Fruit fly (Drosophila melanogaster) whole organism, embryonic: ENCODE measurements around the gene drm.
A peak's percentile ranks its signal among the peaks of the same experiment; 100 is the strongest.

Experiments used
- Abd-B ChIP-seq: fragments of 200-800 bp; sonication (Bioruptor generic); optimal IDR thresholded peaks from 2 replicates; lab custom pipeline; 2018; ENCODE audit warnings: missing biosample characterization, mild to moderate bottlenecking, missing genetic modification characterization, moderate library complexity
- Atf6 ChIP-seq: fragments of 200-800 bp; sonication (Bioruptor generic); IDR thresholded peaks from 2 replicates; pipeline ENCODE4 v1.3.6; 2022; ENCODE audit warnings: missing biosample characterization, missing genetic modification characterization
- CG10274 ChIP-seq: fragments of 200-800 bp; sonication (Bioruptor generic); optimal IDR thresholded peaks from 3 replicates; lab custom pipeline; 2017; ENCODE audit warnings: missing biosample characterization, mild to moderate bottlenecking, missing genetic modification characterization
- CG12299 ChIP-seq: fragments of 200-800 bp; sonication (Bioruptor generic); optimal IDR thresholded peaks from 2 replicates; lab custom pipeline; 2018; ENCODE audit warnings: missing biosample characterization, mild to moderate bottlenecking, missing genetic modification characterization
- CG12744 ChIP-seq: fragments of 200-800 bp; sonication (Bioruptor generic); optimal IDR thresholded peaks from 2 replicates; lab custom pipeline; 2016; ENCODE audit warnings: missing biosample characterization, missing genetic modification characterization
- CG14965 ChIP-seq: fragments of 200-800 bp; sonication (Bioruptor generic); optimal IDR thresholded peaks from 2 replicates; lab custom pipeline; 2016; ENCODE audit warnings: missing biosample characterization, missing genetic modification characterization, borderline replicate concordance
- CG15696 ChIP-seq: fragments of 200-800 bp; sonication (Bioruptor generic); optimal IDR thresholded peaks from 2 replicates; lab custom pipeline; 2019; ENCODE audit warnings: missing biosample characterization, mild to moderate bottlenecking, missing genetic modification characterization, moderate library complexity
- CG16815 ChIP-seq: fragments of 200-800 bp; sonication (Bioruptor generic); optimal IDR thresholded peaks from 3 replicates; lab custom pipeline; 2017; ENCODE audit warnings: missing biosample characterization, mild to moderate bottlenecking, missing genetic modification characterization
- CG17186 ChIP-seq: fragments of 200-800 bp; sonication (Bioruptor generic); optimal IDR thresholded peaks from 3 replicates; lab custom pipeline; 2017; ENCODE audit warnings: missing biosample characterization, missing genetic modification reagents, missing genetic modification characterization
- CG17568 ChIP-seq: fragments of 200-800 bp; sonication (Bioruptor generic); optimal IDR thresholded peaks from 2 replicates; lab custom pipeline; 2018; ENCODE audit warnings: missing biosample characterization, mild to moderate bottlenecking, missing genetic modification characterization, moderate library complexity
- CG17802 ChIP-seq: fragments of 200-800 bp; sonication (Bioruptor generic); optimal IDR thresholded peaks from 2 replicates; lab custom pipeline; 2018; ENCODE audit warnings: missing biosample characterization, mild to moderate bottlenecking, missing genetic modification characterization, moderate library complexity
- CG2116 ChIP-seq: fragments of 200-800 bp; sonication (Bioruptor generic); optimal IDR thresholded peaks from 3 replicates; lab custom pipeline; 2018; ENCODE audit warnings: missing biosample characterization, mild to moderate bottlenecking, missing genetic modification characterization
- CG2202 ChIP-seq: fragments of 200-800 bp; sonication (Bioruptor generic); optimal IDR thresholded peaks from 2 replicates; lab custom pipeline; 2018; ENCODE audit warnings: missing biosample characterization, mild to moderate bottlenecking, missing genetic modification characterization
- CG2712 ChIP-seq: fragments of 200-800 bp; optimal IDR thresholded peaks from 3 replicates; lab custom pipeline; 2019; ENCODE audit warnings: missing biosample characterization, mild to moderate bottlenecking, missing genetic modification characterization, moderate library complexity
- CG2889 ChIP-seq: fragments of 200-800 bp; sonication (Bioruptor generic); IDR thresholded peaks from 3 replicates; pipeline ENCODE4 v1.3.6; 2022; ENCODE audit warnings: missing biosample characterization, missing genetic modification characterization
- CG31441 ChIP-seq: fragments of 200-800 bp; sonication (Bioruptor generic); IDR thresholded peaks from 2 replicates; pipeline ENCODE4 v1.3.6; 2022; ENCODE audit warnings: missing biosample characterization, missing genetic modification characterization
- CG33557 ChIP-seq: fragments of 200-800 bp; sonication (Bioruptor generic); optimal IDR thresholded peaks from 2 replicates; lab custom pipeline; 2019; ENCODE audit warnings: missing biosample characterization, mild to moderate bottlenecking, missing genetic modification characterization, moderate library complexity
- CG43689 ChIP-seq: fragments of 200-800 bp; sonication (Bioruptor generic); IDR thresholded peaks from 2 replicates; pipeline ENCODE4 v1.3.6; 2022; ENCODE audit warnings: missing biosample characterization, missing genetic modification characterization
- CG8388 ChIP-seq: fragments of 200-800 bp; sonication (Bioruptor generic); optimal IDR thresholded peaks from 2 replicates; lab custom pipeline; 2019; ENCODE audit warnings: missing biosample characterization, mild to moderate bottlenecking, missing genetic modification characterization, moderate library complexity
- CG8944 ChIP-seq: fragments of 200-800 bp; sonication (Bioruptor generic); optimal IDR thresholded peaks from 3 replicates; lab custom pipeline; 2016; ENCODE audit warnings: missing biosample characterization, missing genetic modification characterization
- CG9727 ChIP-seq: fragments of 200-800 bp; sonication (Bioruptor generic); optimal IDR thresholded peaks from 3 replicates; lab custom pipeline; 2017; ENCODE audit warnings: missing biosample characterization, mild to moderate bottlenecking, missing genetic modification characterization
- CkIIα-i1 ChIP-seq: fragments of 200-800 bp; sonication (Bioruptor generic); IDR thresholded peaks from 2 replicates; pipeline ENCODE4 v1.3.6; 2022; ENCODE audit warnings: missing biosample characterization, missing genetic modification characterization
- D ChIP-seq, 2 experiments: fragments of 200-800 bp in 1 of 2; fragments of >200 bp in 1 of 2; sonication (Bioruptor generic) in 1 of 2; optimal IDR thresholded peaks; 2 replicates in 1 of 2; 3 replicates in 1 of 2; lab custom pipeline; 2017; ENCODE audit warnings: mild to moderate bottlenecking in 1 of 2, missing biosample characterization in 1 of 2, missing genetic modification characterization in 1 of 2, missing genetic modification reagents in 1 of 2
- Dip3 ChIP-seq: fragments of 200-800 bp; sonication (Bioruptor generic); optimal IDR thresholded peaks from 3 replicates; lab custom pipeline; 2016; ENCODE audit warnings: missing biosample characterization, missing genetic modification characterization
- E2f2 ChIP-seq: fragments of 200-800 bp; sonication (Bioruptor generic); IDR thresholded peaks from 2 replicates; pipeline ENCODE4 v1.3.6; 2022; ENCODE audit warnings: missing biosample characterization, missing genetic modification characterization
- Fer1 ChIP-seq: fragments of 200-800 bp; sonication (Bioruptor generic); optimal IDR thresholded peaks from 2 replicates; lab custom pipeline; 2017; ENCODE audit warnings: missing biosample characterization, mild to moderate bottlenecking, missing genetic modification characterization
- Hr51 ChIP-seq, 2 experiments: fragments of 200-800 bp; sonication (Bioruptor generic); optimal IDR thresholded peaks; 2 replicates in 1 of 2; 3 replicates in 1 of 2; lab custom pipeline; 2016 to 2018; ENCODE audit warnings: missing biosample characterization in 2 of 2, missing genetic modification characterization in 2 of 2, mild to moderate bottlenecking in 1 of 2, moderate library complexity in 1 of 2
- Lhr ChIP-seq: fragments of 200-800 bp; sonication (Bioruptor generic); optimal IDR thresholded peaks from 3 replicates; lab custom pipeline; 2017; ENCODE audit warnings: mild to moderate bottlenecking, missing biosample characterization, missing genetic modification reagents, missing genetic modification characterization
- Max ChIP-seq: fragments of 200-800 bp; sonication (Bioruptor generic); optimal IDR thresholded peaks from 2 replicates; lab custom pipeline; 2016; ENCODE audit warnings: missing biosample characterization, mild to moderate bottlenecking, missing genetic modification characterization
- NFAT ChIP-seq: fragments of 200-800 bp; sonication (Bioruptor generic); IDR thresholded peaks from 2 replicates; pipeline ENCODE4 v1.3.6; 2022; ENCODE audit warnings: missing biosample characterization, missing genetic modification characterization
- NK7.1 ChIP-seq: fragments of 200-800 bp; sonication (Bioruptor generic); optimal IDR thresholded peaks from 3 replicates; lab custom pipeline; 2016; ENCODE audit warnings: missing biosample characterization, missing genetic modification characterization
- Side ChIP-seq: fragments of 200-800 bp; sonication (Bioruptor generic); optimal IDR thresholded peaks from 2 replicates; lab custom pipeline; 2016; ENCODE audit warnings: missing biosample characterization, missing genetic modification characterization
- Sry-β ChIP-seq: fragments of 200-800 bp; sonication (Bioruptor generic); optimal IDR thresholded peaks from 2 replicates; lab custom pipeline; 2018; ENCODE audit warnings: missing biosample characterization, mild to moderate bottlenecking, missing genetic modification characterization, moderate library complexity
- Vsx1 ChIP-seq: fragments of 200-800 bp; sonication (Bioruptor generic); optimal IDR thresholded peaks from 2 replicates; lab custom pipeline; 2017; ENCODE audit warnings: missing biosample characterization, mild to moderate bottlenecking, missing genetic modification characterization, missing genetic modification reagents
- Xbp1 ChIP-seq: fragments of 200-800 bp; sonication (Bioruptor generic); optimal IDR thresholded peaks from 3 replicates; lab custom pipeline; 2016; ENCODE audit warnings: missing biosample characterization, mild to moderate bottlenecking, missing genetic modification characterization
- bab2 ChIP-seq: fragments of 200-800 bp; sonication (Bioruptor generic); optimal IDR thresholded peaks from 2 replicates; lab custom pipeline; 2016; ENCODE audit warnings: missing biosample characterization, missing genetic modification characterization
- bsh ChIP-seq, 2 experiments: fragments of 200-800 bp; sonication (Bioruptor generic); optimal IDR thresholded peaks; 2 replicates each; lab custom pipeline; 2017 to 2018; ENCODE audit warnings: mild to moderate bottlenecking in 2 of 2, missing biosample characterization in 2 of 2, missing genetic modification characterization in 2 of 2, moderate library complexity in 1 of 2
- chm ChIP-seq: fragments of 200-800 bp; sonication (Bioruptor generic); IDR thresholded peaks from 2 replicates; pipeline ENCODE4 v1.3.6; 2022; ENCODE audit warnings: missing biosample characterization, missing genetic modification characterization
- dimm ChIP-seq: fragments of 200-800 bp; sonication (Bioruptor generic); IDR thresholded peaks from 2 replicates; pipeline ENCODE4 v1.3.6; 2022; ENCODE audit warnings: missing biosample characterization, missing genetic modification characterization
- fd102C ChIP-seq: fragments of 200-800 bp; sonication (Bioruptor generic); optimal IDR thresholded peaks from 2 replicates; lab custom pipeline; 2018; ENCODE audit warnings: missing biosample characterization, mild to moderate bottlenecking, missing genetic modification characterization, moderate library complexity
- lola ChIP-seq, 3 experiments: fragments of >200 bp in 2 of 3; fragments of 200-800 bp in 1 of 3; sonication (Bioruptor generic) in 1 of 3; optimal IDR thresholded peaks; 2 replicates each; lab custom pipeline; 2017 to 2019; ENCODE audit warnings: missing biosample characterization in 3 of 3, missing genetic modification characterization in 3 of 3, mild to moderate bottlenecking in 1 of 3, moderate library complexity in 1 of 3
- nerfin-2 ChIP-seq: fragments of 200-800 bp; sonication (Bioruptor generic); IDR thresholded peaks from 2 replicates; pipeline ENCODE4 v1.3.6; 2022; ENCODE audit warnings: missing biosample characterization, missing genetic modification characterization; ENCODE audit not compliant: partially characterized antibody
- nom ChIP-seq: fragments of 200-800 bp; sonication (Bioruptor generic); optimal IDR thresholded peaks from 2 replicates; lab custom pipeline; 2017; ENCODE audit warnings: missing biosample characterization, missing genetic modification characterization, mild to moderate bottlenecking, moderate library complexity, missing genetic modification reagents
- odd ChIP-seq: fragments of 200-800 bp; sonication (Bioruptor generic); optimal IDR thresholded peaks from 2 replicates; lab custom pipeline; 2017; ENCODE audit warnings: missing biosample characterization, mild to moderate bottlenecking, missing genetic modification characterization
- pho ChIP-seq: fragments of 200-800 bp; sonication (Bioruptor generic); optimal IDR thresholded peaks from 2 replicates; lab custom pipeline; 2016; ENCODE audit warnings: missing biosample characterization, missing genetic modification characterization
- so ChIP-seq: fragments of 200-800 bp; sonication (Bioruptor generic); IDR thresholded peaks from 3 replicates; pipeline ENCODE4 v1.3.6; 2022; ENCODE audit warnings: missing biosample characterization, missing genetic modification characterization
- stwl ChIP-seq: fragments of 200-800 bp; sonication (Bioruptor generic); optimal IDR thresholded peaks from 3 replicates; lab custom pipeline; 2018; ENCODE audit warnings: missing biosample characterization, mild to moderate bottlenecking, missing genetic modification characterization, moderate library complexity
- tll ChIP-seq, 2 experiments: fragments of 200-800 bp in 1 of 2; fragments of >200 bp in 1 of 2; sonication (Bioruptor generic) in 1 of 2; optimal IDR thresholded peaks; 2 replicates each; lab custom pipeline; 2017 to 2019; ENCODE audit warnings: missing biosample characterization in 2 of 2, missing genetic modification characterization in 2 of 2, mild to moderate bottlenecking in 1 of 2, moderate library complexity in 1 of 2
- twi ChIP-seq: fragments of 200-800 bp; optimal IDR thresholded peaks from 2 replicates; lab custom pipeline; 2019; ENCODE audit warnings: missing biosample characterization, mild to moderate bottlenecking, missing genetic modification characterization, moderate library complexity

Gene drm

DNA sequence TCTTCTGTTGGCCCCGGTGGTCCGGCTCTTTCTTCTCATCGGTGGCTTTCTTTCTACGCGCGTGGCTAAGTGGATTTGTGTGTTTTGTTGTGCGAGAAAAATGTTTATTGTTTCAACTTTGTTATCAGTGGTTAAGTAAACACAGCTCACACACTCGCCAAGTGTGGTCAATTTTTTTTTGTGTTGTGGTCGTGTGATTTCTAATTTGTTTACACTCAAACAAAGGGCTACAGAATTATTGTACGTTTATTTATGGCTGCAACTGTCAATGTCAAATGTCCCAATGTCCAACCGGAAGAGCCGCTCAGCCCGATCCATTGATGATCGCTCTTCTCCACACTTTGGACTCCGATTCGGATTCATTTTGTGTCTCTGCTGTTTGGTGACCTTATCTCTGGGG is 31.5 kb downstream of the drm start (continued):
- TF ChIP-seq CG15696: peak; percentile 72
- TF ChIP-seq CG2712: no peak
- TF ChIP-seq tll (GFP tag; optimal IDR thresholded peaks at IDR 0.05; lab: Kevin White, UChicago): peak in 1 of 2 experiments; percentile 49
- TF ChIP-seq CG17186 (GFP tag; lab: Kevin White, UChicago): no peak
- no peak for TF ChIP-seq CG31441
- TF ChIP-seq so (GFP tag; lab: Robert Waterston, UW): no peak
- peak; percentile 0 for TF ChIP-seq Vsx1 (GFP tag; lab: Kevin White, UChicago)
- no peak for TF ChIP-seq CG10274 (GFP tag; lab: Kevin White, UChicago)
- peak; percentile 1 for TF ChIP-seq CG17568 (GFP tag; lab: Kevin White, UChicago)
- TF ChIP-seq CG2116: peak; percentile 1
- TF ChIP-seq CG43689 (GFP tag; lab: Robert Waterston, UW): no peak
- TF ChIP-seq chm (GFP tag; lab: Robert Waterston, UW): peak; percentile 29; the same call in 1 of the 2 replicates
- TF ChIP-seq CG33557 (GFP tag; lab: Kevin White, UChicago): peak; percentile 59
- no peak for TF ChIP-seq CkIIα-i1 (GFP tag; lab: Robert Waterston, UW)
- TF ChIP-seq CG16815 (GFP tag; lab: Kevin White, UChicago): no peak
- TF ChIP-seq CG8388 (GFP tag; lab: Kevin White, UChicago): peak; percentile 77
- TF ChIP-seq NFAT (GFP tag; lab: Robert Waterston, UW): no peak
- TF ChIP-seq CG2202: peak; percentile 54
- TF ChIP-seq Fer1 (GFP tag; lab: Kevin White, UChicago): no peak
- no peak for TF ChIP-seq NK7.1 (GFP tag; lab: Kevin White, UChicago)
- peak; percentile 46 for TF ChIP-seq odd (GFP tag; lab: Kevin White, UChicago)
- TF ChIP-seq Sry-β (GFP tag; lab: Kevin White, UChicago): peak; percentile 3
- TF ChIP-seq D (optimal IDR thresholded peaks at IDR 0.05; lab: Kevin White, UChicago): peak; percentile 2
- no peak for TF ChIP-seq D (GFP tag; optimal IDR thresholded peaks at IDR 0.05; lab: Kevin White, UChicago)
- no peak for TF ChIP-seq bab2 (GFP tag; lab: Kevin White, UChicago)
- no peak for TF ChIP-seq Dip3 (GFP tag; lab: Kevin White, UChicago)
- no peak for TF ChIP-seq Xbp1 (GFP tag; lab: Kevin White, UChicago)
- no peak for TF ChIP-seq twi (tag; lab: Kevin White, UChicago)
- TF ChIP-seq dimm (GFP tag; lab: Robert Waterston, UW): no peak
- no peak for TF ChIP-seq Hr51 (GFP tag; optimal IDR thresholded peaks at IDR 0.05; lab: Kevin White, UChicago)
- no peak for TF ChIP-seq nerfin-2 (GFP tag; lab: Robert Waterston, UW)
- no peak for TF ChIP-seq CG12744 (GFP tag; lab: Kevin White, UChicago)
- no peak for TF ChIP-seq Max (GFP tag; lab: Kevin White, UChicago)
- TF ChIP-seq CG12299: no peak
- peak; percentile 29 for TF ChIP-seq CG9727 (GFP tag; lab: Kevin White, UChicago)
- TF ChIP-seq pho (GFP tag; lab: Kevin White, UChicago): no peak
- TF ChIP-seq Side: no peak
- no peak for TF ChIP-seq stwl (tag; lab: Kevin White, UChicago)
- no peak for TF ChIP-seq CG2889 (GFP tag; lab: Robert Waterston, UW)
- no peak for TF ChIP-seq CG14965
- TF ChIP-seq fd102C (GFP tag; lab: Kevin White, UChicago): peak; percentile 58
- TF ChIP-seq nom (GFP tag; lab: Kevin White, UChicago): no peak
- no peak for TF ChIP-seq Lhr (GFP tag; lab: Kevin White, UChicago)
- no peak for TF ChIP-seq Abd-B (GFP tag; lab: Kevin White, UChicago)
- no peak for TF ChIP-seq Atf6 (GFP tag; lab: Robert Waterston, UW)
- no peak for TF ChIP-seq CG8944 (GFP tag; lab: Kevin White, UChicago)
- peak in 1 of 2 experiments; percentile 12 for TF ChIP-seq bsh (GFP tag; optimal IDR thresholded peaks at IDR 0.05; lab: Kevin White, UChicago)
- TF ChIP-seq E2f2: no peak
- TF ChIP-seq CG17802: no peak
- TF ChIP-seq lola (GFP tag; optimal IDR thresholded peaks at IDR 0.05; lab: Kevin White, UChicago): peak in 1 of 3 experiments; percentile 22
